Worm (Caenorhabditis elegans): ENCODE measurements around the gene Y37E11AR.7.

DNA sequence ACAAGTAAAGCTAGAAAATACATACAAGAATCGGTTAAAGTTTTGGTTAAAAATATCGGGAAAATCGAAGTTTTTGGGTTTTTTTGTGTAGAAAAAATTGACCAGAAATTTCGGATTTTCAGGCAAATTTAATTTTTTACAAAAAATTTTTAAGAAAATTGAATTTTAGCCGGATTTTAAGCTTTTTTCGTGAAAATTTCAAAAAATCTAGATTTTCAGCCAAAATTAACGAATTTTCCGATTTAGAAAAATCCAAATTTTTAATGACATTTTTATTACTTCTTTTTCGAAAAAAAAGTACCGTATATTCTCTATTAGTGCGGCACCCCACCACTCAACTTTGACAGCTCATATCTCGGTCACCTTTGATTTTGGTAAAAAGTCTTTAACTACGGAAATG lies 45.7 kb upstream of the Y37E11AR.7 start, which contains the start of gene osm-3:
- TF ChIP-seq flt-1 (GFP tag; IDR thresholded peaks at IDR 0.05) (no peak), sea-1 (GFP tag; conservative IDR thresholded peaks at IDR 0.05) (no peak), tra-4 (tag; optimal IDR thresholded peaks at IDR 0.05) (no peak), tbx-11 (GFP tag; IDR thresholded peaks at IDR 0.05) (no peak)

Data from whole organism, early embryonic.